Fruit fly (Drosophila melanogaster): ENCODE results near the gene Srrm1.

Srrm1 gene

DNA sequence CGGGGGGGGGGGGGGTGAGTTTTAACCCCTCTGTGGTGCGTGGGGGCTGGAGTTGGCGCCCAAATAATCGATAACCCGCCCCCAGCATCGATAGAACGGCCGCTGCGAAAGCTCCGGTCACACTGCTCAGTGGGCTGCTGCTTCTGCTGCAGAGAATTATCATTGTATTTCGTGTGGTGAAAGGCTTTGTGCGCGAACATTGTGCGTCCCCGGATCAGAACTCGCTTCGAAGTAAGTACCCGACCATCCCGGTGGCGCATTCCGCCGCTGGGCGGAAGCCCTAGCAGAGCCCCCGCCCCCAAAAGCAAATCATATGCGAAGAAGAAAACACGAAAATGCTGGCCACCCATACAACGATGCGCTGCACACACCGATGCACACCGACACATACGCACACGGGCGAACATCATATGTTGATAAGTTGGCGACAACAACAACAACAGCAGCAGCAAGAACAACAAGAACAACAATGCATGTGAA is 7.8 kb downstream of the Srrm1 start, which contains the start of gene Syx13 (continued):
- TF ChIP-seq odd (GFP tag; optimal IDR thresholded peaks at IDR 0.05) = no peak
- TF ChIP-seq CkIIα-i1 (GFP tag; IDR thresholded peaks at IDR 0.05) = no peak
- TF ChIP-seq CG34224 (GFP tag; IDR thresholded peaks at IDR 0.05; ENCODE audit: partially characterized antibody) = peak; percentile 61; the same call in 2 of the 3 replicates
- peak; percentile 94 for TF ChIP-seq Dref (GFP tag; IDR thresholded peaks at IDR 0.05)
- TF ChIP-seq CG17186 (GFP tag; optimal IDR thresholded peaks at IDR 0.05) = peak; percentile 65
- TF ChIP-seq lab (GFP tag; optimal IDR thresholded peaks at IDR 0.05) = peak; percentile 39
- no peak for TF ChIP-seq CG4820 (GFP tag; optimal IDR thresholded peaks at IDR 0.05)
- no peak for TF ChIP-seq sima (GFP tag; optimal IDR thresholded peaks at IDR 0.05)
- TF ChIP-seq tin (GFP tag; optimal IDR thresholded peaks at IDR 0.05) = no peak
- TF ChIP-seq lbe (GFP tag; optimal IDR thresholded peaks at IDR 0.05) = no peak
- no peak for TF ChIP-seq Ptx1 (GFP tag; IDR thresholded peaks at IDR 0.05)
- no peak for TF ChIP-seq CG1647 (GFP tag; optimal IDR thresholded peaks at IDR 0.05)
- TF ChIP-seq Ets97D (GFP tag; optimal IDR thresholded peaks at IDR 0.05) = peak; percentile 21
- TF ChIP-seq CG6791 (GFP tag; IDR thresholded peaks at IDR 0.05; ENCODE audit: partially characterized antibody) = peak; percentile 73
- TF ChIP-seq her (GFP tag; optimal IDR thresholded peaks at IDR 0.05) = no peak
- no peak for TF ChIP-seq C15 (GFP tag; IDR thresholded peaks at IDR 0.05)
- TF ChIP-seq otp (GFP tag; IDR thresholded peaks at IDR 0.05) = no peak
- TF ChIP-seq CHES-1-like (GFP tag; optimal IDR thresholded peaks at IDR 0.05) = no peak
- TF ChIP-seq pita (GFP tag; optimal IDR thresholded peaks at IDR 0.05) = no peak
- TF ChIP-seq dan (GFP tag; IDR thresholded peaks at IDR 0.05) = no peak
- TF ChIP-seq nau (GFP tag; optimal IDR thresholded peaks at IDR 0.05) = no peak
- TF ChIP-seq CG4707 (GFP tag; optimal IDR thresholded peaks at IDR 0.05) = no peak
- no peak for TF ChIP-seq Xrp1 (GFP tag; IDR thresholded peaks at IDR 0.05)
- TF ChIP-seq bsh (GFP tag; optimal IDR thresholded peaks at IDR 0.05) = no peak
- TF ChIP-seq Doc3 (GFP tag; IDR thresholded peaks at IDR 0.05; ENCODE audit: partially characterized antibody) = peak; percentile 54; the same call in 1 of the 3 replicates
- TF ChIP-seq CG6689 (GFP tag; IDR thresholded peaks at IDR 0.05) = no peak
- no peak for TF ChIP-seq br (optimal IDR thresholded peaks at IDR 0.05)
- no peak for TF ChIP-seq CG1024 (GFP tag; IDR thresholded peaks at IDR 0.05)
- no peak for TF ChIP-seq repo (GFP tag; optimal IDR thresholded peaks at IDR 0.05)
- 0 out of 2 replicates have a peak, but pooled peaks have one; percentile 19 for TF ChIP-seq ssp (GFP tag; IDR thresholded peaks at IDR 0.05)
- TF ChIP-seq peb (GFP tag; IDR thresholded peaks at IDR 0.05) = no peak
- TF ChIP-seq CG12769 (tag; optimal IDR thresholded peaks at IDR 0.05) = peak; percentile 6
- TF ChIP-seq HmgZ (tag; optimal IDR thresholded peaks at IDR 0.05) = peak; percentile 69
- TF ChIP-seq cwo (GFP tag; optimal IDR thresholded peaks at IDR 0.05) = peak; percentile 10
- no peak for TF ChIP-seq CG3995 (GFP tag; optimal IDR thresholded peaks at IDR 0.05)
- TF ChIP-seq ash1 (GFP tag; optimal IDR thresholded peaks at IDR 0.05) = no peak
- TF ChIP-seq Bteb2 (GFP tag; optimal IDR thresholded peaks at IDR 0.05) = no peak
- TF ChIP-seq CG11093 (GFP tag; IDR thresholded peaks at IDR 0.05) = no peak
- TF ChIP-seq schlank (tag; optimal IDR thresholded peaks at IDR 0.05) = no peak
- peak; percentile 68 for TF ChIP-seq CG17385 (GFP tag; optimal IDR thresholded peaks at IDR 0.05)
- peak; percentile 47 for TF ChIP-seq Hmr (GFP tag; optimal IDR thresholded peaks at IDR 0.05)
- TF ChIP-seq CG12155 (GFP tag; optimal IDR thresholded peaks at IDR 0.05) = no peak
- TF ChIP-seq CG6175 (GFP tag; IDR thresholded peaks at IDR 0.05) = no peak
- no peak for TF ChIP-seq Ravus (GFP tag; IDR thresholded peaks at IDR 0.05)
- 0 out of 2 replicates have a peak, but pooled peaks have one; percentile 23 for TF ChIP-seq slbo (GFP tag; IDR thresholded peaks at IDR 0.05)
- TF ChIP-seq D19A (tag; optimal IDR thresholded peaks at IDR 0.05) = no peak
- no peak for TF ChIP-seq sim (GFP tag; IDR thresholded peaks at IDR 0.05)
- peak; percentile 72 for TF ChIP-seq CG16813 (GFP tag; IDR thresholded peaks at IDR 0.05; ENCODE audit: partially characterized antibody)
- no peak for TF ChIP-seq Trl (optimal IDR thresholded peaks at IDR 0.05)
- TF ChIP-seq Trl (GFP tag; optimal IDR thresholded peaks at IDR 0.05) = no peak
- no peak for TF ChIP-seq bcd (GFP tag; optimal IDR thresholded peaks at IDR 0.05)
- TF ChIP-seq pum (GFP tag; optimal IDR thresholded peaks at IDR 0.05) = no peak
